Fruit fly (Drosophila melanogaster): ENCODE measurements around the gene CG2983.

Gene CG2983

DNA sequence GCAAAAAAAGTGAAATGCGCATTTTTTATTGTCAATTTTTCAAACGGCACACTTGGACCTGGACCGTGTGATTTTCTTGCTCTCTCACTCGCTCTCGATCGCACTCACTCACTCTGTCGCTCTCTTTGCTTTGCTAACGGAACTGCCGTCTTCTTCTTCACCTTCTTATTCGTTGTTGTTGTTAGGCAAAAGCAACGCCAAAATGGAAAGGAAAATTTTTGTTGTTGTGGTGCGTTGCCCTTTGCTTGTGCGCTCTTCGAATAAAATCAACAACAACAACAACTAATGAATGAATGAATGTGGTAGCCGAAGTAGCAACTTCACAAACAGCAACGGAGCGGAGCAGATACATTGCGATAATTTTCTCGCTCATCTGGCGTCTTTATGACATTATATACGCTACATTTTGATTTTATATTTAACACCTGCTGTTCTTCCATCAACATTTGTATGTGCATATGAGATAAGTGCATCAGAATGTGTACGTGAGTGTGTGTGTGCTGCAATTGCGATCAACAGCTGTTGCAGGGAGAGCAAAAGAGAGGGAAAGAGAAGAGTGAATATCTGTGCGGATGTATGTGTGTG, 41.5 kb downstream of the CG2983 start (continued):
- TF ChIP-seq tll (GFP tag; optimal IDR thresholded peaks at IDR 0.05): peak in 1 of 2 experiments; percentile 86
- peak; percentile 28 for TF ChIP-seq sens (GFP tag)
- TF ChIP-seq Max (GFP tag; optimal IDR thresholded peaks at IDR 0.05): no peak
- no peak for TF ChIP-seq CG11398 (GFP tag; optimal IDR thresholded peaks at IDR 0.05)
- TF ChIP-seq Bgb (GFP tag; IDR thresholded peaks at IDR 0.05; ENCODE audit: partially characterized antibody): no peak
- 0 out of 3 replicates have a peak, but pooled peaks have one; percentile 9 for TF ChIP-seq CG2199 (GFP tag; IDR thresholded peaks at IDR 0.05)
- TF ChIP-seq kni (GFP tag; optimal IDR thresholded peaks at IDR 0.05): peak; percentile 52
- peak; percentile 44 for TF ChIP-seq sd (tag; optimal IDR thresholded peaks at IDR 0.05)
- no peak for TF ChIP-seq ssp (GFP tag; IDR thresholded peaks at IDR 0.05)
- TF ChIP-seq CG12769 (tag; optimal IDR thresholded peaks at IDR 0.05): peak; percentile 34
- TF ChIP-seq repo (GFP tag; optimal IDR thresholded peaks at IDR 0.05): no peak
- peak; percentile 84 for TF ChIP-seq cg (GFP tag; optimal IDR thresholded peaks at IDR 0.05)
- TF ChIP-seq CG9817 (tag; optimal IDR thresholded peaks at IDR 0.05): no peak
- peak; percentile 87; the same call in 2 of the 4 replicates for TF ChIP-seq chinmo (GFP tag; IDR thresholded peaks at IDR 0.05; ENCODE audit: partially characterized antibody)
- no peak for TF ChIP-seq sim (GFP tag; IDR thresholded peaks at IDR 0.05)
- TF ChIP-seq pros (GFP tag; optimal IDR thresholded peaks at IDR 0.05): peak; percentile 88
- no peak for TF ChIP-seq CG2712 (tag; optimal IDR thresholded peaks at IDR 0.05)
- peak; percentile 51 for TF ChIP-seq Aef1 (GFP tag; IDR thresholded peaks at IDR 0.05)
- TF ChIP-seq CG18476 (GFP tag; optimal IDR thresholded peaks at IDR 0.05): no peak
- TF ChIP-seq CG10462 (GFP tag; optimal IDR thresholded peaks at IDR 0.05): no peak
- TF ChIP-seq Trl (optimal IDR thresholded peaks at IDR 0.05): peak; percentile 70 to 86
- no peak for TF ChIP-seq Trl (GFP tag; optimal IDR thresholded peaks at IDR 0.05)
- TF ChIP-seq grau (tag; optimal IDR thresholded peaks at IDR 0.05): no peak
- TF ChIP-seq yki (optimal IDR thresholded peaks at IDR 0.05): no peak
- peak; percentile 53 for TF ChIP-seq Blimp-1 (GFP tag; optimal IDR thresholded peaks at IDR 0.05)
- TF ChIP-seq CG32767 (GFP tag; IDR thresholded peaks at IDR 0.05): no peak
- TF ChIP-seq mld (GFP tag; IDR thresholded peaks at IDR 0.05; ENCODE audit: partially characterized antibody): no peak
- no peak for TF ChIP-seq jigr1 (GFP tag; IDR thresholded peaks at IDR 0.05)
- peak; percentile 24 for TF ChIP-seq nau (GFP tag; optimal IDR thresholded peaks at IDR 0.05)
- peak; percentile 93 for TF ChIP-seq CG15479 (GFP tag; optimal IDR thresholded peaks at IDR 0.05)
- 0 out of 2 replicates have a peak, but pooled peaks have one; percentile 14 for TF ChIP-seq chm (GFP tag; IDR thresholded peaks at IDR 0.05)
- peak; percentile 42; the same call in 1 of the 2 replicates for TF ChIP-seq rib (GFP tag; IDR thresholded peaks at IDR 0.05)
- peak; percentile 90 for TF ChIP-seq CG17385 (GFP tag; optimal IDR thresholded peaks at IDR 0.05)
- peak; percentile 52 for TF ChIP-seq lbe (GFP tag; optimal IDR thresholded peaks at IDR 0.05)
- peak; percentile 66 for TF ChIP-seq CG1832 (GFP tag; optimal IDR thresholded peaks at IDR 0.05)
- TF ChIP-seq sqz (GFP tag; optimal IDR thresholded peaks at IDR 0.05): peak; percentile 42
- TF ChIP-seq crp (GFP tag; optimal IDR thresholded peaks at IDR 0.05): peak in 1 of 2 experiments; percentile 31
- peak; percentile 45; the same call in 2 of the 3 replicates for TF ChIP-seq CG34224 (GFP tag; IDR thresholded peaks at IDR 0.05; ENCODE audit: partially characterized antibody)
- TF ChIP-seq CG2129 (GFP tag; IDR thresholded peaks at IDR 0.05; ENCODE audit: partially characterized antibody): no peak
- TF ChIP-seq Vsx1 (GFP tag; optimal IDR thresholded peaks at IDR 0.05): no peak
- TF ChIP-seq CG8924 (tag; optimal IDR thresholded peaks at IDR 0.05): peak; percentile 45
- peak; percentile 75 for TF ChIP-seq twi (tag; optimal IDR thresholded peaks at IDR 0.05)
- no peak for TF ChIP-seq CG3995 (GFP tag; optimal IDR thresholded peaks at IDR 0.05)

All from whole organism, embryonic.